Fruit fly (Drosophila melanogaster) whole organism, embryonic: ENCODE results near the gene CG14017.

Source experiments
- ATbp ChIP-seq: fragments of 200-800 bp; sonication (Bioruptor generic); optimal IDR thresholded peaks from 2 replicates; lab custom pipeline; 2017; ENCODE audit warnings: missing biosample characterization, mild to moderate bottlenecking, missing genetic modification characterization, missing genetic modification reagents
- B-H2 ChIP-seq: fragments of 200-800 bp; sonication (Bioruptor generic); optimal IDR thresholded peaks from 2 replicates; lab custom pipeline; 2018; ENCODE audit warnings: missing biosample characterization, mild to moderate bottlenecking, missing genetic modification characterization
- CG10209 ChIP-seq: fragments of 200-800 bp; sonication (Bioruptor generic); optimal IDR thresholded peaks from 3 replicates; lab custom pipeline; 2017; ENCODE audit warnings: missing biosample characterization, mild to moderate bottlenecking, missing genetic modification characterization, missing genetic modification reagents
- CG1024 ChIP-seq: fragments of 200-800 bp; sonication (Bioruptor generic); IDR thresholded peaks from 2 replicates; pipeline ENCODE4 v1.3.6; 2022; ENCODE audit warnings: missing biosample characterization, missing genetic modification characterization
- CG10321 ChIP-seq: fragments of 200-800 bp; sonication (Bioruptor generic); IDR thresholded peaks from 2 replicates; pipeline ENCODE4 v1.3.6; 2022; ENCODE audit warnings: missing biosample characterization, missing genetic modification characterization
- CG11085 ChIP-seq: fragments of 200-800 bp; sonication (Bioruptor generic); IDR thresholded peaks from 2 replicates; pipeline ENCODE4 v1.3.6; 2022; ENCODE audit warnings: missing biosample characterization, missing genetic modification characterization
- CG12071 ChIP-seq: fragments of 200-800 bp; sonication (Bioruptor generic); optimal IDR thresholded peaks from 3 replicates; lab custom pipeline; 2018; ENCODE audit warnings: missing biosample characterization, mild to moderate bottlenecking, missing genetic modification characterization
- CG12155 ChIP-seq: fragments of 200-800 bp; sonication (Bioruptor generic); optimal IDR thresholded peaks from 3 replicates; lab custom pipeline; 2016; ENCODE audit warnings: missing biosample characterization, missing genetic modification characterization
- CG12236 ChIP-seq: fragments of 200-800 bp; sonication (Bioruptor generic); optimal IDR thresholded peaks from 2 replicates; lab custom pipeline; 2016; ENCODE audit warnings: missing biosample characterization, missing genetic modification characterization
- CG13624 ChIP-seq: fragments of 200-800 bp; sonication (Bioruptor generic); optimal IDR thresholded peaks from 2 replicates; lab custom pipeline; 2016; ENCODE audit warnings: missing biosample characterization, missing genetic modification characterization
- CG14710 ChIP-seq: fragments of 200-800 bp; sonication (Bioruptor generic); optimal IDR thresholded peaks from 3 replicates; lab custom pipeline; 2019; ENCODE audit warnings: missing biosample characterization, mild to moderate bottlenecking, missing genetic modification characterization, moderate library complexity
- CG17328 ChIP-seq: fragments of 200-800 bp; sonication (Bioruptor generic); IDR thresholded peaks from 2 replicates; pipeline ENCODE4 v1.3.6; 2022; ENCODE audit warnings: missing biosample characterization, missing genetic modification characterization
- CG17359 ChIP-seq: fragments of 200-800 bp; sonication (Bioruptor generic); optimal IDR thresholded peaks from 3 replicates; lab custom pipeline; 2018; ENCODE audit warnings: missing biosample characterization, mild to moderate bottlenecking, missing genetic modification characterization, moderate library complexity
- CG18599 ChIP-seq: fragments of 200-800 bp; sonication (Bioruptor generic); optimal IDR thresholded peaks from 3 replicates; lab custom pipeline; 2017; ENCODE audit warnings: missing biosample characterization, missing genetic modification characterization, mild to moderate bottlenecking, moderate library complexity, missing genetic modification reagents
- CG2129 ChIP-seq: fragments of 200-800 bp; sonication (Bioruptor generic); IDR thresholded peaks from 2 replicates; pipeline ENCODE4 v1.3.6; 2022; ENCODE audit warnings: missing biosample characterization, missing genetic modification characterization; ENCODE audit not compliant: partially characterized antibody
- CG4730 ChIP-seq: fragments of 200-800 bp; sonication (Bioruptor generic); IDR thresholded peaks from 2 replicates; pipeline ENCODE4 v1.3.6; 2022; ENCODE audit warnings: missing biosample characterization, missing genetic modification characterization
- CG6683 ChIP-seq: fragments of 200-800 bp; sonication (Bioruptor generic); optimal IDR thresholded peaks from 2 replicates; lab custom pipeline; 2017; ENCODE audit warnings: missing biosample characterization, mild to moderate bottlenecking, missing genetic modification characterization, missing genetic modification reagents
- CG6791 ChIP-seq: fragments of 200-800 bp; sonication (Bioruptor generic); IDR thresholded peaks from 3 replicates; pipeline ENCODE4 v1.3.6; 2022; ENCODE audit warnings: missing biosample characterization, missing genetic modification characterization; ENCODE audit not compliant: partially characterized antibody
- CG8478 ChIP-seq: fragments of >200 bp; optimal IDR thresholded peaks from 2 replicates; lab custom pipeline; 2018
- CG9727 ChIP-seq: fragments of 200-800 bp; sonication (Bioruptor generic); optimal IDR thresholded peaks from 3 replicates; lab custom pipeline; 2017; ENCODE audit warnings: missing biosample characterization, mild to moderate bottlenecking, missing genetic modification characterization
- Camta ChIP-seq: fragments of 200-800 bp; sonication (Bioruptor generic); optimal IDR thresholded peaks from 2 replicates; lab custom pipeline; 2016; ENCODE audit warnings: missing biosample characterization, missing genetic modification characterization
- CkIIα-i1 ChIP-seq: fragments of 200-800 bp; sonication (Bioruptor generic); IDR thresholded peaks from 2 replicates; pipeline ENCODE4 v1.3.6; 2022; ENCODE audit warnings: missing biosample characterization, missing genetic modification characterization
- Dfd ChIP-seq, 2 experiments: fragments of >200 bp; optimal IDR thresholded peaks; 2 replicates each; lab custom pipeline; 2017; ENCODE audit warnings: missing biosample characterization in 2 of 2, missing genetic modification characterization in 2 of 2
- E2f2 ChIP-seq: fragments of 200-800 bp; sonication (Bioruptor generic); IDR thresholded peaks from 2 replicates; pipeline ENCODE4 v1.3.6; 2022; ENCODE audit warnings: missing biosample characterization, missing genetic modification characterization
- Gsc ChIP-seq: fragments of 200-800 bp; sonication (Bioruptor generic); IDR thresholded peaks from 2 replicates; pipeline ENCODE4 v1.3.6; 2022; ENCODE audit warnings: missing biosample characterization, missing genetic modification characterization
- Hr51 ChIP-seq, 2 experiments: fragments of 200-800 bp; sonication (Bioruptor generic); optimal IDR thresholded peaks; 2 replicates in 1 of 2; 3 replicates in 1 of 2; lab custom pipeline; 2016 to 2018; ENCODE audit warnings: missing biosample characterization in 2 of 2, missing genetic modification characterization in 2 of 2, mild to moderate bottlenecking in 1 of 2, moderate library complexity in 1 of 2
- Lim3 ChIP-seq: fragments of 200-800 bp; sonication (Bioruptor generic); IDR thresholded peaks from 2 replicates; pipeline ENCODE4 v1.3.6; 2022; ENCODE audit warnings: missing biosample characterization, missing genetic modification characterization
- MTF-1 ChIP-seq: fragments of 200-800 bp; sonication (Bioruptor generic); optimal IDR thresholded peaks from 2 replicates; lab custom pipeline; 2018; ENCODE audit warnings: missing biosample characterization, mild to moderate bottlenecking, missing genetic modification characterization, borderline replicate concordance
- Ravus ChIP-seq: fragments of 200-800 bp; sonication (Bioruptor generic); IDR thresholded peaks from 2 replicates; pipeline ENCODE4 v1.3.6; 2022; ENCODE audit warnings: missing biosample characterization, missing genetic modification characterization
- Sin3A ChIP-seq: fragments of >200 bp; optimal IDR thresholded peaks from 2 replicates; lab custom pipeline; 2018
- Usf ChIP-seq: fragments of 200-800 bp; sonication (Bioruptor generic); optimal IDR thresholded peaks from 2 replicates; lab custom pipeline; 2017; ENCODE audit warnings: missing genotype, missing biosample characterization, missing genetic modification characterization
- btn ChIP-seq: fragments of 200-800 bp; sonication (Bioruptor generic); optimal IDR thresholded peaks from 2 replicates; lab custom pipeline; 2016; ENCODE audit warnings: missing biosample characterization, missing genetic modification characterization
- croc ChIP-seq: fragments of 200-800 bp; sonication (Bioruptor generic); conservative IDR thresholded peaks from 3 replicates; pipeline ENCODE4 v1.3.6; 2022; ENCODE audit warnings: missing biosample characterization, missing genetic modification characterization
- dmrt11E ChIP-seq: fragments of 200-800 bp; sonication (Bioruptor generic); optimal IDR thresholded peaks from 3 replicates; lab custom pipeline; 2018; ENCODE audit warnings: missing biosample characterization, mild to moderate bottlenecking, missing genetic modification characterization, moderate library complexity
- ems ChIP-seq: fragments of 200-800 bp; sonication (Bioruptor generic); optimal IDR thresholded peaks from 3 replicates; lab custom pipeline; 2016; ENCODE audit warnings: missing biosample characterization, missing genetic modification characterization
- esg ChIP-seq: fragments of 200-800 bp; sonication (Bioruptor generic); conservative IDR thresholded peaks from 2 replicates; pipeline ENCODE4 v1.3.6; 2022; ENCODE audit warnings: missing biosample characterization, missing genetic modification characterization
- fd3F ChIP-seq: fragments of 200-800 bp; sonication (Bioruptor generic); optimal IDR thresholded peaks from 2 replicates; lab custom pipeline; 2018; ENCODE audit warnings: missing biosample characterization, mild to moderate bottlenecking, missing genetic modification characterization, moderate library complexity
- gce ChIP-seq: fragments of 200-800 bp; sonication (Bioruptor generic); IDR thresholded peaks from 3 replicates; pipeline ENCODE4 v1.3.6; 2022; ENCODE audit warnings: missing biosample characterization, missing genetic modification characterization
- hbn ChIP-seq: fragments of 200-800 bp; sonication (Bioruptor generic); IDR thresholded peaks from 2 replicates; pipeline ENCODE4 v1.3.6; 2022; ENCODE audit warnings: missing biosample characterization, missing genetic modification characterization; ENCODE audit not compliant: partially characterized antibody
- jumu ChIP-seq: fragments of 200-800 bp; sonication (Bioruptor generic); optimal IDR thresholded peaks from 3 replicates; lab custom pipeline; 2016; ENCODE audit warnings: missing biosample characterization, missing genetic modification characterization
- luna ChIP-seq: fragments of 200-800 bp; sonication (Bioruptor generic); optimal IDR thresholded peaks from 2 replicates; lab custom pipeline; 2016; ENCODE audit warnings: missing biosample characterization, missing genetic modification characterization
- mam ChIP-seq: fragments of 200-800 bp; sonication (Bioruptor generic); optimal IDR thresholded peaks from 3 replicates; lab custom pipeline; 2016; ENCODE audit warnings: missing biosample characterization, missing genetic modification characterization
- mld ChIP-seq: fragments of 200-800 bp; sonication (Bioruptor generic); IDR thresholded peaks from 3 replicates; pipeline ENCODE4 v1.3.6; 2022; ENCODE audit warnings: missing biosample characterization, missing genetic modification characterization; ENCODE audit not compliant: partially characterized antibody
- nau ChIP-seq: fragments of 200-800 bp; sonication (Bioruptor generic); optimal IDR thresholded peaks from 3 replicates; lab custom pipeline; 2017; ENCODE audit warnings: missing biosample characterization, mild to moderate bottlenecking, missing genetic modification characterization, missing genetic modification reagents
- nmo ChIP-seq: fragments of 200-800 bp; sonication (Bioruptor generic); optimal IDR thresholded peaks from 2 replicates; lab custom pipeline; 2018; ENCODE audit warnings: missing biosample characterization, mild to moderate bottlenecking, missing genetic modification characterization, moderate library complexity
- nom ChIP-seq: fragments of 200-800 bp; sonication (Bioruptor generic); optimal IDR thresholded peaks from 2 replicates; lab custom pipeline; 2017; ENCODE audit warnings: missing biosample characterization, missing genetic modification characterization, mild to moderate bottlenecking, moderate library complexity, missing genetic modification reagents
- pho ChIP-seq: fragments of 200-800 bp; sonication (Bioruptor generic); optimal IDR thresholded peaks from 2 replicates; lab custom pipeline; 2016; ENCODE audit warnings: missing biosample characterization, missing genetic modification characterization
- pzg ChIP-seq: fragments of 200-800 bp; sonication (Bioruptor generic); optimal IDR thresholded peaks from 3 replicates; lab custom pipeline; 2018; ENCODE audit warnings: missing biosample characterization, mild to moderate bottlenecking, missing genetic modification characterization, moderate library complexity
- vnd ChIP-seq: fragments of 200-800 bp; sonication (Bioruptor generic); IDR thresholded peaks from 3 replicates; pipeline ENCODE4 v1.3.6; 2022; ENCODE audit warnings: missing biosample characterization, missing genetic modification characterization; ENCODE audit not compliant: partially characterized antibody

The CG14017 gene

dm6 chr2L:5546518-5547287 is 7.0 kb upstream of the CG14017 start, which contains the start of gene Oscillin (continued):
- TF ChIP-seq Usf (GFP tag; lab: Kevin White, UChicago) (no peak), Camta (peak; percentile 25), B-H2 (GFP tag; lab: Kevin White, UChicago) (peak; percentile 41), jumu (GFP tag; lab: Kevin White, UChicago) (no peak), hbn (GFP tag; lab: Robert Waterston, UW) (peak; percentile 50; the same call in 1 of the 2 replicates), Gsc (GFP tag; lab: Robert Waterston, UW) (no peak), nom (GFP tag; lab: Kevin White, UChicago) (peak; percentile 47), CG12236 (GFP tag; lab: Kevin White, UChicago) (no peak), CG6791 (peak; percentile 95), Dfd (GFP tag; optimal IDR thresholded peaks at IDR 0.05; lab: Kevin White, UChicago) (no peak), CG18599 (GFP tag; lab: Kevin White, UChicago) (peak; percentile 89), dmrt11E (peak; percentile 71), CG13624 (GFP tag; lab: Kevin White, UChicago) (peak; percentile 44), ems (GFP tag; lab: Kevin White, UChicago) (peak; percentile 43), CG17328 (GFP tag; lab: Robert Waterston, UW) (peak; percentile 66), Hr51 (GFP tag; optimal IDR thresholded peaks at IDR 0.05; lab: Kevin White, UChicago) (peak; percentile 36 to 92), mld (GFP tag; lab: Robert Waterston, UW) (peak; percentile 88), CG10209 (GFP tag; lab: Kevin White, UChicago) (peak; percentile 77), pho (GFP tag; lab: Kevin White, UChicago) (peak; percentile 30), nau (GFP tag; lab: Kevin White, UChicago) (peak; percentile 66), CG9727 (GFP tag; lab: Kevin White, UChicago) (peak; percentile 88), vnd (GFP tag; lab: Robert Waterston, UW) (peak; percentile 51; the same call in 2 of the 3 replicates), ATbp (GFP tag; lab: Kevin White, UChicago) (no peak), esg (GFP tag; lab: Robert Waterston, UW) (peak; percentile 66), luna (GFP tag; lab: Kevin White, UChicago) (no peak), Ravus (no peak; the same call in 1 of the 2 replicates), CG10321 (GFP tag; lab: Robert Waterston, UW) (no peak), CG17359 (tag; lab: Kevin White, UChicago) (peak; percentile 91), fd3F (GFP tag; lab: Kevin White, UChicago) (peak; percentile 74), Lim3 (no peak), CG1024 (peak; percentile 56), CG4730 (GFP tag; lab: Robert Waterston, UW) (peak; percentile 69), gce (GFP tag; lab: Robert Waterston, UW) (peak; percentile 91), CkIIα-i1 (GFP tag; lab: Robert Waterston, UW) (no peak), mam (peak; percentile 41), croc (GFP tag; lab: Robert Waterston, UW) (peak; percentile 72; the same call in 2 of the 3 replicates), CG14710 (peak; percentile 89), CG12071 (GFP tag; lab: Kevin White, UChicago) (no peak), CG12155 (peak; percentile 53), MTF-1 (GFP tag; lab: Kevin White, UChicago) (peak; percentile 34), CG2129 (GFP tag; lab: Robert Waterston, UW) (0 out of 2 replicates have a peak, but pooled peaks have one; percentile 15), CG8478 (lab: Kevin White, UChicago) (no peak), E2f2 (GFP tag; lab: Robert Waterston, UW) (peak; percentile 50; the same call in 1 of the 2 replicates), btn (GFP tag; lab: Kevin White, UChicago) (no peak), nmo (GFP tag; lab: Kevin White, UChicago) (peak; percentile 93), pzg (no peak), CG11085 (peak; percentile 71), CG6683 (peak; percentile 74), Sin3A (no peak)
